Fruit fly (Drosophila melanogaster): ENCODE measurements around the gene Rab3-GAP.

The Rab3-GAP gene

dm6 chr2L:12013741-12014393 is 49.1 kb downstream of the Rab3-GAP start:
- TF ChIP-seq CG17801 (GFP tag; optimal IDR thresholded peaks at IDR 0.05; ENCODE audit: partially characterized antibody): no peak

- no peak for TF ChIP-seq CG17801 (GFP tag; optimal IDR thresholded peaks at IDR 0.05; ENCODE audit: partially characterized antibody)
Measured at dm6 chr2L:12013243-12013642, 49.7 kb downstream of the Rab3-GAP start.

- TF ChIP-seq CG17801 (GFP tag; optimal IDR thresholded peaks at IDR 0.05; ENCODE audit: partially characterized antibody): no peak
Measured at dm6 chr2L:12011682-12012655, 51.0 kb downstream of the Rab3-GAP start.

- peak; percentile 91 for TF ChIP-seq CG17801 (GFP tag; optimal IDR thresholded peaks at IDR 0.05; ENCODE audit: partially characterized antibody)
Measured at dm6 chr2L:12010877-12011666, 51.9 kb downstream of the Rab3-GAP start.

- peak; percentile 70 for TF ChIP-seq CG17801 (GFP tag; optimal IDR thresholded peaks at IDR 0.05; ENCODE audit: partially characterized antibody)
Measured at dm6 chr2L:12010100-12010876, 52.7 kb downstream of the Rab3-GAP start.
